Fruit fly (Drosophila melanogaster) whole organism, embryonic: Measurements from ENCODE around the gene Rpn11.

ENCODE experiments used
- Aef1 ChIP-seq: fragments of 200-800 bp; sonication (Bioruptor generic); IDR thresholded peaks from 3 replicates; pipeline ENCODE4 v1.3.6; 2022; ENCODE audit warnings: missing biosample characterization, missing genetic modification characterization
- CG12104 ChIP-seq: fragments of 200-800 bp; sonication (Bioruptor generic); optimal IDR thresholded peaks from 3 replicates; lab custom pipeline; 2016; ENCODE audit warnings: missing biosample characterization, missing genetic modification characterization
- CG12299 ChIP-seq: fragments of 200-800 bp; sonication (Bioruptor generic); optimal IDR thresholded peaks from 2 replicates; lab custom pipeline; 2018; ENCODE audit warnings: missing biosample characterization, mild to moderate bottlenecking, missing genetic modification characterization
- CG1233 ChIP-seq: fragments of 200-800 bp; sonication (Bioruptor generic); optimal IDR thresholded peaks from 4 replicates; lab custom pipeline; 2018; ENCODE audit warnings: missing biosample characterization, mild to moderate bottlenecking, missing genetic modification characterization
- CG12659 ChIP-seq: fragments of 200-800 bp; sonication (Bioruptor generic); optimal IDR thresholded peaks from 3 replicates; lab custom pipeline; 2017; ENCODE audit warnings: mild to moderate bottlenecking, missing biosample characterization, missing genetic modification reagents, missing genetic modification characterization
- CG12744 ChIP-seq: fragments of 200-800 bp; sonication (Bioruptor generic); optimal IDR thresholded peaks from 2 replicates; lab custom pipeline; 2016; ENCODE audit warnings: missing biosample characterization, missing genetic modification characterization
- CG12769 ChIP-seq: fragments of 200-800 bp; sonication (Bioruptor generic); optimal IDR thresholded peaks from 2 replicates; lab custom pipeline; 2019; ENCODE audit warnings: missing biosample characterization, mild to moderate bottlenecking, missing genetic modification characterization, moderate library complexity
- CG13424 ChIP-seq: fragments of 200-800 bp; sonication (Bioruptor generic); optimal IDR thresholded peaks from 2 replicates; lab custom pipeline; 2019; ENCODE audit warnings: missing biosample characterization, mild to moderate bottlenecking, missing genetic modification characterization, moderate library complexity
- CG14860 ChIP-seq: fragments of 200-800 bp; sonication (Bioruptor generic); IDR thresholded peaks from 3 replicates; pipeline ENCODE4 v1.3.6; 2022; ENCODE audit warnings: missing biosample characterization, missing genetic modification characterization; ENCODE audit not compliant: partially characterized antibody
- CG15514 ChIP-seq: fragments of 200-800 bp; sonication (Bioruptor generic); optimal IDR thresholded peaks from 3 replicates; lab custom pipeline; 2017; ENCODE audit warnings: missing biosample characterization, missing genetic modification characterization, mild to moderate bottlenecking, moderate library complexity, missing genetic modification reagents
- CG16815 ChIP-seq: fragments of 200-800 bp; sonication (Bioruptor generic); optimal IDR thresholded peaks from 3 replicates; lab custom pipeline; 2017; ENCODE audit warnings: missing biosample characterization, mild to moderate bottlenecking, missing genetic modification characterization
- CG17385 ChIP-seq: fragments of 200-800 bp; sonication (Bioruptor generic); optimal IDR thresholded peaks from 3 replicates; lab custom pipeline; 2018; ENCODE audit warnings: missing biosample characterization, mild to moderate bottlenecking, missing genetic modification characterization
- CG17912 ChIP-seq: fragments of 200-800 bp; sonication (Bioruptor generic); optimal IDR thresholded peaks from 2 replicates; lab custom pipeline; 2018; ENCODE audit warnings: missing biosample characterization, mild to moderate bottlenecking, missing genetic modification characterization
- CG18476 ChIP-seq: fragments of 200-800 bp; sonication (Bioruptor generic); optimal IDR thresholded peaks from 2 replicates; lab custom pipeline; 2016; ENCODE audit warnings: missing biosample characterization, mild to moderate bottlenecking, missing genetic modification characterization
- CG30403 ChIP-seq: fragments of 200-800 bp; sonication (Bioruptor generic); optimal IDR thresholded peaks from 3 replicates; lab custom pipeline; 2016; ENCODE audit warnings: missing biosample characterization, missing genetic modification characterization
- CG34224 ChIP-seq: fragments of 200-800 bp; sonication (Bioruptor generic); IDR thresholded peaks from 3 replicates; pipeline ENCODE4 v1.3.6; 2022; ENCODE audit warnings: missing biosample characterization, missing genetic modification characterization; ENCODE audit not compliant: partially characterized antibody
- CG42726 ChIP-seq: fragments of 200-800 bp; sonication (Bioruptor generic); IDR thresholded peaks from 2 replicates; pipeline ENCODE4 v1.3.6; 2022; ENCODE audit warnings: missing biosample characterization, missing genetic modification characterization; ENCODE audit not compliant: partially characterized antibody
- CG4424 ChIP-seq: fragments of 200-800 bp; sonication (Bioruptor generic); optimal IDR thresholded peaks from 3 replicates; lab custom pipeline; 2016; ENCODE audit warnings: missing biosample characterization, missing genetic modification characterization
- CG4617 ChIP-seq: fragments of 200-800 bp; sonication (Bioruptor generic); optimal IDR thresholded peaks from 3 replicates; lab custom pipeline; 2016; ENCODE audit warnings: missing biosample characterization, missing genetic modification characterization, borderline replicate concordance
- CG6272 ChIP-seq: fragments of 200-800 bp; sonication (Bioruptor generic); IDR thresholded peaks from 2 replicates; pipeline ENCODE4 v1.3.6; 2022; ENCODE audit warnings: missing biosample characterization, missing genetic modification characterization
- CG8924 ChIP-seq: fragments of 200-800 bp; optimal IDR thresholded peaks from 3 replicates; lab custom pipeline; 2019; ENCODE audit warnings: missing biosample characterization, mild to moderate bottlenecking, missing genetic modification characterization, moderate library complexity
- CG9437 ChIP-seq: fragments of 200-800 bp; sonication (Bioruptor generic); optimal IDR thresholded peaks from 2 replicates; lab custom pipeline; 2018; ENCODE audit warnings: missing biosample characterization, mild to moderate bottlenecking, missing genetic modification characterization
- CHES-1-like ChIP-seq: fragments of 200-800 bp; sonication (Bioruptor generic); optimal IDR thresholded peaks from 2 replicates; lab custom pipeline; 2016; ENCODE audit warnings: missing biosample characterization, missing genetic modification characterization
- Dfd ChIP-seq, 2 experiments: fragments of >200 bp; optimal IDR thresholded peaks; 2 replicates each; lab custom pipeline; 2017; ENCODE audit warnings: missing biosample characterization in 2 of 2, missing genetic modification characterization in 2 of 2
- Dref ChIP-seq: fragments of 200-800 bp; sonication (Bioruptor generic); IDR thresholded peaks from 2 replicates; pipeline ENCODE4 v1.3.6; 2022; ENCODE audit warnings: missing biosample characterization, missing genetic modification characterization
- GATAe ChIP-seq: fragments of 200-800 bp; sonication (Bioruptor generic); conservative IDR thresholded peaks from 2 replicates; pipeline ENCODE4 v1.3.6; 2022; ENCODE audit warnings: missing biosample characterization, missing genetic modification characterization
- Jarid2 ChIP-seq: fragments of 200-800 bp; sonication (Bioruptor generic); optimal IDR thresholded peaks from 3 replicates; lab custom pipeline; 2017; ENCODE audit warnings: mild to moderate bottlenecking, missing biosample characterization, missing genetic modification reagents, missing genetic modification characterization
- Lpt ChIP-seq: fragments of >200 bp; optimal IDR thresholded peaks from 2 replicates; lab custom pipeline; 2018; ENCODE audit warnings: missing biosample characterization, missing genetic modification characterization
- Oli ChIP-seq: fragments of 200-800 bp; sonication (Bioruptor generic); optimal IDR thresholded peaks from 2 replicates; lab custom pipeline; 2018; ENCODE audit warnings: missing biosample characterization, mild to moderate bottlenecking, missing genetic modification characterization, moderate library complexity
- Stat92E ChIP-seq, 3 experiments: fragments of >200 bp in 2 of 3; fragments of 200-800 bp in 1 of 3; sonication (Bioruptor generic) in 1 of 3; optimal IDR thresholded peaks; 2 replicates each; lab custom pipeline; 2017 to 2019; ENCODE audit warnings: missing biosample characterization in 3 of 3, missing genetic modification characterization in 3 of 3, mild to moderate bottlenecking in 1 of 3, moderate library complexity in 1 of 3
- ara ChIP-seq: fragments of 200-800 bp; sonication (Bioruptor generic); IDR thresholded peaks from 2 replicates; pipeline ENCODE4 v1.3.6; 2022; ENCODE audit warnings: missing biosample characterization, missing genetic modification characterization
- ato ChIP-seq: fragments of 200-800 bp; sonication (Bioruptor generic); IDR thresholded peaks from 2 replicates; pipeline ENCODE4 v1.3.6; 2022; ENCODE audit warnings: missing biosample characterization, missing genetic modification characterization; ENCODE audit not compliant: partially characterized antibody
- btn ChIP-seq: fragments of 200-800 bp; sonication (Bioruptor generic); optimal IDR thresholded peaks from 2 replicates; lab custom pipeline; 2016; ENCODE audit warnings: missing biosample characterization, missing genetic modification characterization
- cg ChIP-seq: fragments of 200-800 bp; sonication (Bioruptor generic); optimal IDR thresholded peaks from 3 replicates; lab custom pipeline; 2019; ENCODE audit warnings: missing biosample characterization, mild to moderate bottlenecking, missing genetic modification characterization, moderate library complexity
- dysf ChIP-seq: fragments of 200-800 bp; sonication (Bioruptor generic); IDR thresholded peaks from 3 replicates; pipeline ENCODE4 v1.3.6; 2022; ENCODE audit warnings: missing biosample characterization, missing genetic modification characterization
- en ChIP-seq: fragments of 200-800 bp; sonication (Bioruptor generic); optimal IDR thresholded peaks from 2 replicates; lab custom pipeline; 2016; ENCODE audit warnings: missing biosample characterization, missing genetic modification characterization
- ftz-f1 ChIP-seq: fragments of 200-800 bp; sonication (Bioruptor generic); optimal IDR thresholded peaks from 2 replicates; lab custom pipeline; 2016; ENCODE audit warnings: missing biosample characterization, missing genetic modification characterization
- hb ChIP-seq: fragments of 200-800 bp; sonication (Bioruptor generic); IDR thresholded peaks from 3 replicates; pipeline ENCODE4 v1.3.6; 2022; ENCODE audit warnings: missing biosample characterization, missing genetic modification characterization; ENCODE audit not compliant: partially characterized antibody
- lilli ChIP-seq: fragments of 200-800 bp; sonication (Bioruptor generic); optimal IDR thresholded peaks from 3 replicates; lab custom pipeline; 2016; ENCODE audit warnings: missing biosample characterization, missing genetic modification characterization
- mirr ChIP-seq: fragments of 200-800 bp; sonication (Bioruptor generic); optimal IDR thresholded peaks from 3 replicates; lab custom pipeline; 2018; ENCODE audit warnings: missing biosample characterization, mild to moderate bottlenecking, missing genetic modification characterization
- nerfin-1 ChIP-seq: fragments of 200-800 bp; sonication (Bioruptor generic); optimal IDR thresholded peaks from 3 replicates; lab custom pipeline; 2019; ENCODE audit warnings: missing biosample characterization, mild to moderate bottlenecking, missing genetic modification characterization, moderate library complexity
- nmo ChIP-seq: fragments of 200-800 bp; sonication (Bioruptor generic); optimal IDR thresholded peaks from 2 replicates; lab custom pipeline; 2018; ENCODE audit warnings: missing biosample characterization, mild to moderate bottlenecking, missing genetic modification characterization, moderate library complexity
- rib ChIP-seq: fragments of 200-800 bp; sonication (Bioruptor generic); IDR thresholded peaks from 2 replicates; pipeline ENCODE4 v1.3.6; 2022; ENCODE audit warnings: missing biosample characterization, missing genetic modification characterization
- stwl ChIP-seq: fragments of 200-800 bp; sonication (Bioruptor generic); optimal IDR thresholded peaks from 3 replicates; lab custom pipeline; 2018; ENCODE audit warnings: missing biosample characterization, mild to moderate bottlenecking, missing genetic modification characterization, moderate library complexity
- tll ChIP-seq, 2 experiments: fragments of 200-800 bp in 1 of 2; fragments of >200 bp in 1 of 2; sonication (Bioruptor generic) in 1 of 2; optimal IDR thresholded peaks; 2 replicates each; lab custom pipeline; 2017 to 2019; ENCODE audit warnings: missing biosample characterization in 2 of 2, missing genetic modification characterization in 2 of 2, mild to moderate bottlenecking in 1 of 2, moderate library complexity in 1 of 2
- unc-4 ChIP-seq: fragments of 200-800 bp; sonication (Bioruptor generic); IDR thresholded peaks from 2 replicates; pipeline ENCODE4 v1.3.6; 2022; ENCODE audit warnings: missing biosample characterization, missing genetic modification characterization; ENCODE audit not compliant: partially characterized antibody
- zfh2 ChIP-seq: fragments of 200-800 bp; sonication (Bioruptor generic); optimal IDR thresholded peaks from 2 replicates; lab custom pipeline; 2016; ENCODE audit warnings: missing biosample characterization, missing genetic modification characterization

The Rpn11 gene

dm6 chr2L:5092992-5093695 lies 33.6 kb upstream of the Rpn11 start, which contains the start of gene Pgant5 (continued):
- no peak for TF ChIP-seq CG13424
- no peak for TF ChIP-seq ftz-f1 (GFP tag; lab: Kevin White, UChicago)
- no peak for TF ChIP-seq CG16815
- no peak for TF ChIP-seq Aef1 (GFP tag; lab: Robert Waterston, UW)
- peak; percentile 5 for TF ChIP-seq CG12299 (tag; lab: Kevin White, UChicago)
- TF ChIP-seq Lpt (GFP tag; lab: Kevin White, UChicago): no peak
- TF ChIP-seq CG8924 (tag; lab: Kevin White, UChicago): peak; percentile 36
- TF ChIP-seq Stat92E (GFP tag; optimal IDR thresholded peaks at IDR 0.05; lab: Kevin White, UChicago): peak in 1 of 3 experiments; percentile 47
- TF ChIP-seq nmo (GFP tag; lab: Kevin White, UChicago): no peak
- TF ChIP-seq Oli (tag; lab: Kevin White, UChicago): no peak
- peak; percentile 100 for TF ChIP-seq cg (GFP tag; lab: Kevin White, UChicago)
- TF ChIP-seq CG15514 (GFP tag; lab: Kevin White, UChicago): peak; percentile 26
- TF ChIP-seq CG17912: no peak
- TF ChIP-seq CG30403 (GFP tag; lab: Kevin White, UChicago): peak; percentile 5
- TF ChIP-seq CG4424: peak; percentile 23
- peak; percentile 33 for TF ChIP-seq CG12769 (tag; lab: Kevin White, UChicago)
- TF ChIP-seq CG17385 (GFP tag; lab: Kevin White, UChicago): peak; percentile 63
- no peak for TF ChIP-seq CHES-1-like (GFP tag; lab: Kevin White, UChicago)
- peak; percentile 90 for TF ChIP-seq Jarid2 (GFP tag; lab: Kevin White, UChicago)
- peak; percentile 18 for TF ChIP-seq CG1233
- no peak for TF ChIP-seq lilli (GFP tag; lab: Kevin White, UChicago)
- no peak for TF ChIP-seq CG12104 (GFP tag; lab: Kevin White, UChicago)
- TF ChIP-seq btn (GFP tag; lab: Kevin White, UChicago): peak; percentile 16
- no peak for TF ChIP-seq nerfin-1 (tag; lab: Kevin White, UChicago)
- TF ChIP-seq CG14860 (GFP tag; lab: Robert Waterston, UW): peak; percentile 61; the same call in 1 of the 3 replicates
- TF ChIP-seq CG12659: peak; percentile 55
- TF ChIP-seq CG9437 (GFP tag; lab: Kevin White, UChicago): no peak
- TF ChIP-seq zfh2: peak; percentile 6
- TF ChIP-seq CG6272 (GFP tag; lab: Robert Waterston, UW): no peak
- TF ChIP-seq mirr (GFP tag; lab: Kevin White, UChicago): no peak
- TF ChIP-seq Dref (GFP tag; lab: Robert Waterston, UW): peak; percentile 54
- 0 out of 2 replicates have a peak, but pooled peaks have one; percentile 35 for TF ChIP-seq CG42726 (GFP tag; lab: Robert Waterston, UW)
- TF ChIP-seq tll (GFP tag; optimal IDR thresholded peaks at IDR 0.05; lab: Kevin White, UChicago): no peak
- TF ChIP-seq Dfd (GFP tag; optimal IDR thresholded peaks at IDR 0.05; lab: Kevin White, UChicago): peak in 1 of 2 experiments; percentile 47
- TF ChIP-seq CG34224 (GFP tag; lab: Robert Waterston, UW): no peak; the same call in 2 of the 3 replicates
- TF ChIP-seq en (GFP tag; lab: Kevin White, UChicago): no peak
- TF ChIP-seq CG18476: peak; percentile 100
- no peak for TF ChIP-seq rib (GFP tag; lab: Robert Waterston, UW)
- TF ChIP-seq ato: peak; percentile 46
- no peak for TF ChIP-seq stwl (tag; lab: Kevin White, UChicago)
- TF ChIP-seq CG4617: peak; percentile 24
- TF ChIP-seq dysf (GFP tag; lab: Robert Waterston, UW): no peak
- TF ChIP-seq GATAe (GFP tag; lab: Robert Waterston, UW): no peak
- no peak; the same call in 1 of the 2 replicates for TF ChIP-seq unc-4 (GFP tag; lab: Robert Waterston, UW)
- peak; percentile 6; the same call in 1 of the 2 replicates for TF ChIP-seq ara (GFP tag; lab: Robert Waterston, UW)
- no peak for TF ChIP-seq CG12744 (GFP tag; lab: Kevin White, UChicago)
- TF ChIP-seq hb (GFP tag; lab: Robert Waterston, UW): no peak
